Worm (Caenorhabditis elegans): ENCODE data around the gene ZK896.5.
"Not testable (repeated sequence)": the region's sequence is repeated elsewhere in the genome, so short reads cannot be mapped to it uniquely, and the experiment has no call there.

ZK896.5 gene

DNA sequence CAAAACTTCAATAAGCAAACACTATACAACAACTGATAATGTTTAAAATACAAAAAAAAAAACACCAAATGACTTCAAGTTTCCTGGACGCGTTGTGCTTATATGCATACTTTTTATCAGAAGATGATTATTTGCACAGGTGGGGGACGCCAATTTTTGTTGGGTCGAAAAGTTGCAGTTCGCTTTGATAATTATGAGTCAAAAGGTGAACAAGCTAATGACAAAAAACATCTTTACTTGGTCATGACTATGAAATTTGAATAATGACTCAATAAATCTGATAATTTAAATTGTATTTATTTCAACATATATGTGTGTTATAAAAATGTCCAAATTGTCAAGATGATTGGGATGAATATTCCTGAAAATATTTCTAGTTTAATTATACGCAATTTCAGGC is 3.7 kb upstream of the ZK896.5 start, which contains the start of gene ZK896.4:
Gene ZK896.4 (minus strand): TSS at position 101 of the 400 bp plus-strand sequence.
- TF ChIP-seq ztf-11 (tag; optimal IDR thresholded peaks at IDR 0.05) (no peak), ceh-39 (tag; optimal IDR thresholded peaks at IDR 0.05) (no peak), snpc-4 (tag; optimal IDR thresholded peaks at IDR 0.05) (no peak), ham-2 (GFP tag; optimal IDR thresholded peaks at IDR 0.05) (no peak), cnd-1 (tag; optimal IDR thresholded peaks at IDR 0.05) (no peak), blmp-1 (tag; optimal IDR thresholded peaks at IDR 0.05) (no peak), mep-1 (tag; optimal IDR thresholded peaks at IDR 0.05) (no peak), drap-1 (GFP tag; optimal IDR thresholded peaks at IDR 0.05) (no peak), unc-120 (tag; optimal IDR thresholded peaks at IDR 0.05; ENCODE audit: poor library complexity, severe bottlenecking) (no peak)

DNA sequence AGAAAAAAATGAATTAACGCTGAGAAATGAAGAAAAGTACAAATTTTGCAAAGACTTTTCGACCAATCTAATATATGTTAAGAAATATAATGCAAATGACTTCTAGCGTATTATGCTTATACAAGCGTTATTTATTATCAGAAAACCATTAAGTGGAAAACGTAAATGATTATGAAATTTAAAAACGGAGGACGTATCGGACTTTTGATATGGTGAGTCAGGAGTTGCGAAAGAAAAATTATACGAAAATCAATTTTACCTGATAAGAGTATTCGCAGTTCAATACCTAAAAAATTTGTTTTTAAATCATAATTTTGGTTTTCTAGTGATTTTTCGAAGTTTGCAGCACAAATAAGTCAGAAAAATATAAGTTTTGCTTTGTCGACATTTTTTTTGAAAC is 2.9 kb downstream of the ZK896.5 start:
- TF ChIP-seq cnd-1 (tag; optimal IDR thresholded peaks at IDR 0.05): no peak

DNA sequence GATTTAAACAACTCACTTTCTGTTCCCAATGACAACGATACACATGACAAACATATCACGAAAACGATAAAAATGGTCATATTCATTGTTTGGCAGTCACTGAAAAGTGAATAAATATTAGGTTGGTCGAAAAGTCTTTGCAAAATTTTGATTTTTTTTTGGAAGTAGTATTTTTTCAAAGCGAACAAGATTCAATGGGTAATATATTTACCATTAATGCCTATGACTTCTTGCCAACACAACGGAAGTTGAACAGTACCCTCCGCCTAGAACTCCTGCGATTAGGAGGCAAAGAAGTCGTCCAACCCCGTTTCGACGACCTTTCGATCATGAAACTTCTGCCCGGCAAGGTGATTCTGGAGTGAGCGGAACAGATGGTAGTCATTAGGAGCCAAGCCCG is 4.2 kb downstream of the ZK896.5 start, which contains the start of gene ZK896.1:
Gene ZK896.1 (minus strand): TSS at position 101 of the 400 bp plus-strand sequence.
- not testable (repeated sequence) for TF ChIP-seq nhr-12 (tag; optimal IDR thresholded peaks at IDR 0.05); ceh-39 (tag; optimal IDR thresholded peaks at IDR 0.05); sem-2 (GFP tag; optimal IDR thresholded peaks at IDR 0.05)

DNA sequence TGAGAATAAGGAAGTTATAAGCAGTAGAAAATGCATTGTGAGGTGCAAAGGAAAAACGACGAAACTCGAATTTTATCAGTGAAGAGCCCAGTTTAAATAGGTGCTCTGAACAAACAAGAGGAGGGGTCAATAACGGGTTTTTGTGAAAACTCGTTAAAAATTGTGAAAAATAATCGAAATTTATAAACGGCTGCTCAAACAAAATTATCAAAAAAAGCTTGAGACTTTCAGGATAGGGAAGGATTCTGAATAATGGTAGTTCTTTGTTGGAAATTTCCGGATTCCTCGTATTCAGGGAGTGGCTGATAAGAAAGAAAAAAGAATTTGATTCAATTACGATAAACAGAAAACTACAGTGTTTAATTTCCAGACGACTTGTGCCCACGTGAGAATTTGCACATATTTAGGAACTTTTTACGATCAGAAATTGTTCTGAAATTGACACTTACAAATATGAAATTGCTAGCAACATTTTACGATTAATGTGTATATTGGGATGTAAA is 7.9 kb downstream of the ZK896.5 start, which contains the start of gene clec-187:
Gene clec-187 (minus strand): TSS at position 51 of the 503 bp plus-strand sequence.
- TF ChIP-seq ztf-11 (tag; optimal IDR thresholded peaks at IDR 0.05) (no peak), M03D4.4 (tag; optimal IDR thresholded peaks at IDR 0.05) (no peak), ham-2 (GFP tag; optimal IDR thresholded peaks at IDR 0.05) (no peak), drap-1 (GFP tag; optimal IDR thresholded peaks at IDR 0.05) (no peak), nhr-12 (tag; optimal IDR thresholded peaks at IDR 0.05) (no peak), blmp-1 (tag; optimal IDR thresholded peaks at IDR 0.05) (no peak), lin-32 (GFP tag; optimal IDR thresholded peaks at IDR 0.05) (no peak), unc-62 (GFP tag; optimal IDR thresholded peaks at IDR 0.05) (no peak), nhr-237 (tag; optimal IDR thresholded peaks at IDR 0.05) (no peak), nhr-28 (tag; optimal IDR thresholded peaks at IDR 0.05) (no peak)

DNA sequence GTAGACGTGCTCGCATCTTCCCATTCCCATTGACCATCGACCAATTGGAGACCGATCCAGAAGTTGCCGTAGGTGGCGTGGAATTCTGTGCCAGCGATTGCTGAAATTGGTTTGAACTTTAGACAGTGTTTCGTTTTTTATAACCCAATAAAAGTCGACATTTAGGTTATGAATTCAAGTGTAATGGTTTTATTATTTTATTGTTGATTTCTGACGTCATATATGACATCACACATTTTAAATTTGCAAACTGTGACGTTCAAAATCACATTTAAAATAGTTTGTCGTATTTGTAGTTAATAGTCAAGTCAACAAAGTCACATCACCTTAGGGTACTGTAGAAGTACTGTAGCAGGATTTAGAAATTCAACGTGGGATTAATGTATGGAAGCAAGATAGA is 9.1 kb downstream of the ZK896.5 start:
- peak; percentile 84 for TF ChIP-seq zip-8 (tag; optimal IDR thresholded peaks at IDR 0.05)
- no peak for TF ChIP-seq drap-1 (GFP tag; optimal IDR thresholded peaks at IDR 0.05)
- no peak for TF ChIP-seq mls-2 (tag; optimal IDR thresholded peaks at IDR 0.05)
- TF ChIP-seq sem-2 (GFP tag; optimal IDR thresholded peaks at IDR 0.05): no peak
- no peak for TF ChIP-seq ceh-39 (tag; optimal IDR thresholded peaks at IDR 0.05)
- TF ChIP-seq lin-32 (GFP tag; optimal IDR thresholded peaks at IDR 0.05): no peak
- TF ChIP-seq tbx-8 (GFP tag; optimal IDR thresholded peaks at IDR 0.05): no peak
- TF ChIP-seq hlh-1 (tag; optimal IDR thresholded peaks at IDR 0.05): no peak

DNA sequence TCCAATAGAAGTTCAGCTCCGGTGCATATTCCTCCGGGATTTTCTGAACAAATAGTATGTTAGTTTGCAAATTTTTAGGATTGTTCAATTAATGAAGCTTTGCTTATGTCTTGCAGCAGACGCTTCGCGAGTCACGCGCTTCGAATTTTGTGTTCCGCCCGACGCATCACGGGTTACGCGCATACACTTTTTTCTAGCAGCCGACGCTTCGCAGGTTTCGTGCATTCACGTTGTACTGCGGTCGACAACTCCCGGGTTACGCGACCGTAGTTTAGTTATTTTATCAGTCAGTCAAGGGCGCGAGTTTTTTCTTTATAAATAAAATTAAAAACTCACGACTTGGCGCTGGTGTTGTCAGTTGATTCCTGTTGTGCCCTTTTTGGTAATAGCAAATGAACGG is 9.6 kb downstream of the ZK896.5 start:
- no peak for TF ChIP-seq blmp-1 (tag; optimal IDR thresholded peaks at IDR 0.05)
- no peak for TF ChIP-seq lin-13 (tag; optimal IDR thresholded peaks at IDR 0.05)
- TF ChIP-seq drap-1 (GFP tag; optimal IDR thresholded peaks at IDR 0.05): no peak
- TF ChIP-seq ztf-11 (tag; optimal IDR thresholded peaks at IDR 0.05): no peak
- TF ChIP-seq mls-2 (tag; optimal IDR thresholded peaks at IDR 0.05): no peak
- no peak for TF ChIP-seq pha-4 (tag; optimal IDR thresholded peaks at IDR 0.05)
- no peak for TF ChIP-seq nhr-2 (tag; optimal IDR thresholded peaks at IDR 0.05)

DNA sequence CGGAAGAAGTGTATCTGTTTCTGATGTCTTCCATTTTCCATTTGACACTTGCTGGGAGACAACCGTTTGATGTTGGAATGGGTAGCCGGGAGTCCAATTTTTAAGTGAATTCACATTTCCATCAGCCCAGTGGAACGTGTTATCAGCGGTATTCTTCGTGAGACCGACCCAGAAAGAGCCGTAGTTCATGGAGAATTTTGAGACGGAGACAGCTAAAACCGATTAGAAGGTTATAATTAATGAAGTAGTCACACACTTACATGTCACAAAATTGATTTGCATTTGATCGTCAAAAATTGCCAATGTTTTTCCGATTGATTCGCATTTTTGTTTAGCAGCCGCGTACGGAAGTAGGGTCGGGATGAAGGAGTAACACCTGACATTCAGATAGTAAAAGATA is 10.1 kb downstream of the ZK896.5 start:
- TF ChIP-seq pha-4 (tag; optimal IDR thresholded peaks at IDR 0.05) (no peak), lin-32 (GFP tag; optimal IDR thresholded peaks at IDR 0.05) (no peak), sptf-1 (tag; optimal IDR thresholded peaks at IDR 0.05) (no peak), tbx-8 (GFP tag; optimal IDR thresholded peaks at IDR 0.05) (no peak), unc-39 (tag; optimal IDR thresholded peaks at IDR 0.05) (no peak)

DNA sequence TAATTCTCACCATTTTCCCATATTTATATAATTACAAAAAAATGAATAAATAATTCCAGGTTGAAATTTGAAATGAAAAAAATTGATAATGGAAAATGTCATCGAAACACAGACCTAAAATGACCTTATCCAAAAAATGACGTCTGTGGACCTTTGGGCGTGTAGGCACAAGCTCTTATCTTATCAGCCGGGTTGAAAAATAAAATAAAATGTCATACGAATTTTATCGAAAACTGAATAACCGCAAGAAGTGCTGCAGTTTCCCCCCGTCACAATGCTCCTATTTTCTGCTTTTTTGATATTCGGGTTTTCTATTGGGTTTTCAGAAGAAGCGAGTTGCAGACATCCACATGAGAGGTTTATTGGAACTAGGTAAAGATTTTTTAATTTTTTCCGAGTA is 13.6 kb downstream of the ZK896.5 start, which contains the start of gene clec-186:
Gene clec-186 (plus strand): TSS at position 226 of the 400 bp plus-strand sequence.
- no peak for TF ChIP-seq hlh-1 (tag; optimal IDR thresholded peaks at IDR 0.05)
- TF ChIP-seq blmp-1 (tag; optimal IDR thresholded peaks at IDR 0.05): no peak
- no peak for TF ChIP-seq lin-13 (tag; optimal IDR thresholded peaks at IDR 0.05)
- TF ChIP-seq unc-120 (tag; optimal IDR thresholded peaks at IDR 0.05; ENCODE audit: poor library complexity, severe bottlenecking): no peak
- TF ChIP-seq pha-4 (tag; optimal IDR thresholded peaks at IDR 0.05): no peak
- no peak for TF ChIP-seq M03D4.4 (tag; optimal IDR thresholded peaks at IDR 0.05)
- TF ChIP-seq nhr-2 (tag; optimal IDR thresholded peaks at IDR 0.05): no peak
- TF ChIP-seq unc-39 (tag; optimal IDR thresholded peaks at IDR 0.05): no peak
- no peak for TF ChIP-seq ceh-83 (GFP tag; optimal IDR thresholded peaks at IDR 0.05)
- no peak for TF ChIP-seq nhr-237 (tag; optimal IDR thresholded peaks at IDR 0.05)
- TF ChIP-seq ceh-39 (tag; optimal IDR thresholded peaks at IDR 0.05): no peak
- no peak for TF ChIP-seq ceh-43 (GFP tag; optimal IDR thresholded peaks at IDR 0.05)

Measured in whole organism, mixed stage, embryonic.